Fruit fly (Drosophila melanogaster) whole organism, embryonic: ENCODE measurements around the gene Atg5.

Source experiments
- BEAF-32 ChIP-seq: fragments of 200-800 bp; sonication (Bioruptor generic); optimal IDR thresholded peaks from 3 replicates; lab custom pipeline; 2017; ENCODE audit warnings: missing biosample characterization, missing genetic modification characterization, mild to moderate bottlenecking, moderate library complexity, missing genetic modification reagents
- Blimp-1 ChIP-seq: fragments of 200-800 bp; sonication (Bioruptor generic); optimal IDR thresholded peaks from 3 replicates; lab custom pipeline; 2018; ENCODE audit warnings: missing biosample characterization, missing genetic modification characterization, mild to moderate bottlenecking, moderate library complexity, missing genetic modification reagents
- CG1024 ChIP-seq: fragments of 200-800 bp; sonication (Bioruptor generic); IDR thresholded peaks from 2 replicates; pipeline ENCODE4 v1.3.6; 2022; ENCODE audit warnings: missing biosample characterization, missing genetic modification characterization
- CG10321 ChIP-seq: fragments of 200-800 bp; sonication (Bioruptor generic); IDR thresholded peaks from 2 replicates; pipeline ENCODE4 v1.3.6; 2022; ENCODE audit warnings: missing biosample characterization, missing genetic modification characterization
- CG10366 ChIP-seq: fragments of 200-800 bp; sonication (Bioruptor generic); IDR thresholded peaks from 2 replicates; pipeline ENCODE4 v1.3.6; 2022; ENCODE audit warnings: missing biosample characterization, missing genetic modification characterization
- CG13424 ChIP-seq: fragments of 200-800 bp; sonication (Bioruptor generic); optimal IDR thresholded peaks from 2 replicates; lab custom pipeline; 2019; ENCODE audit warnings: missing biosample characterization, mild to moderate bottlenecking, missing genetic modification characterization, moderate library complexity
- CG15601 ChIP-seq: fragments of 200-800 bp; sonication (Bioruptor generic); optimal IDR thresholded peaks from 3 replicates; lab custom pipeline; 2019; ENCODE audit warnings: missing biosample characterization, mild to moderate bottlenecking, missing genetic modification characterization, moderate library complexity
- CG17359 ChIP-seq: fragments of 200-800 bp; sonication (Bioruptor generic); optimal IDR thresholded peaks from 3 replicates; lab custom pipeline; 2018; ENCODE audit warnings: missing biosample characterization, mild to moderate bottlenecking, missing genetic modification characterization, moderate library complexity
- CG2678 ChIP-seq: fragments of 200-800 bp; sonication (Bioruptor generic); optimal IDR thresholded peaks from 3 replicates; lab custom pipeline; 2019; ENCODE audit warnings: missing biosample characterization, mild to moderate bottlenecking, missing genetic modification characterization, moderate library complexity
- CG2875 ChIP-seq: fragments of 200-800 bp; sonication (Bioruptor generic); optimal IDR thresholded peaks from 2 replicates; lab custom pipeline; 2017; ENCODE audit warnings: missing biosample characterization, mild to moderate bottlenecking, missing genetic modification characterization, missing genetic modification reagents
- CG30020 ChIP-seq: fragments of 200-800 bp; optimal IDR thresholded peaks from 2 replicates; lab custom pipeline; 2019; ENCODE audit warnings: missing biosample characterization, mild to moderate bottlenecking, missing genetic modification characterization, moderate library complexity
- CG31224 ChIP-seq: fragments of 200-800 bp; sonication (Bioruptor generic); IDR thresholded peaks from 2 replicates; pipeline ENCODE4 v1.3.6; 2022; ENCODE audit warnings: missing biosample characterization, missing genetic modification characterization
- CG33213 ChIP-seq: fragments of 200-800 bp; sonication (Bioruptor generic); optimal IDR thresholded peaks from 3 replicates; lab custom pipeline; 2016; ENCODE audit warnings: missing biosample characterization, missing genetic modification characterization
- CG3407 ChIP-seq: fragments of 200-800 bp; sonication (Bioruptor generic); optimal IDR thresholded peaks from 2 replicates; lab custom pipeline; 2018; ENCODE audit warnings: missing biosample characterization, mild to moderate bottlenecking, missing genetic modification characterization
- CG3847 ChIP-seq: fragments of 200-800 bp; sonication (Bioruptor generic); IDR thresholded peaks from 2 replicates; pipeline ENCODE4 v1.3.6; 2022; ENCODE audit warnings: missing biosample characterization, missing genetic modification characterization
- CG4282 ChIP-seq: fragments of 200-800 bp; sonication (Bioruptor generic); optimal IDR thresholded peaks from 2 replicates; lab custom pipeline; 2016; ENCODE audit warnings: missing biosample characterization, missing genetic modification characterization
- CG4707 ChIP-seq: fragments of 200-800 bp; sonication (Bioruptor generic); optimal IDR thresholded peaks from 2 replicates; lab custom pipeline; 2018; ENCODE audit warnings: missing biosample characterization, mild to moderate bottlenecking, missing genetic modification characterization, moderate library complexity
- CG6254 ChIP-seq: fragments of 200-800 bp; sonication (Bioruptor generic); optimal IDR thresholded peaks from 3 replicates; lab custom pipeline; 2017; ENCODE audit warnings: mild to moderate bottlenecking, missing biosample characterization, missing genetic modification reagents, missing genetic modification characterization
- CG6272 ChIP-seq: fragments of 200-800 bp; sonication (Bioruptor generic); IDR thresholded peaks from 2 replicates; pipeline ENCODE4 v1.3.6; 2022; ENCODE audit warnings: missing biosample characterization, missing genetic modification characterization
- CG7745 ChIP-seq: fragments of 200-800 bp; sonication (Bioruptor generic); optimal IDR thresholded peaks from 2 replicates; lab custom pipeline; 2018; ENCODE audit warnings: missing biosample characterization, mild to moderate bottlenecking, missing genetic modification characterization, moderate library complexity
- CG9215 ChIP-seq: fragments of 200-800 bp; sonication (Bioruptor generic); IDR thresholded peaks from 2 replicates; pipeline ENCODE4 v1.3.6; 2022; ENCODE audit warnings: missing biosample characterization, missing genetic modification characterization
- Camta ChIP-seq: fragments of 200-800 bp; sonication (Bioruptor generic); optimal IDR thresholded peaks from 2 replicates; lab custom pipeline; 2016; ENCODE audit warnings: missing biosample characterization, missing genetic modification characterization
- Dad ChIP-seq: fragments of 200-800 bp; sonication (Bioruptor generic); optimal IDR thresholded peaks from 3 replicates; lab custom pipeline; 2016; ENCODE audit warnings: missing biosample characterization, missing genetic modification characterization
- Dip2 ChIP-seq: fragments of 200-800 bp; sonication (Bioruptor generic); IDR thresholded peaks from 2 replicates; pipeline ENCODE4 v1.3.6; 2022; ENCODE audit warnings: missing biosample characterization, missing genetic modification characterization
- Drgx ChIP-seq: fragments of 200-800 bp; sonication (Bioruptor generic); IDR thresholded peaks from 2 replicates; pipeline ENCODE4 v1.3.6; 2022; ENCODE audit warnings: missing biosample characterization, missing genetic modification characterization
- E2f2 ChIP-seq: fragments of 200-800 bp; sonication (Bioruptor generic); IDR thresholded peaks from 2 replicates; pipeline ENCODE4 v1.3.6; 2022; ENCODE audit warnings: missing biosample characterization, missing genetic modification characterization
- HLH3B ChIP-seq: fragments of 200-800 bp; sonication (Bioruptor generic); IDR thresholded peaks from 2 replicates; pipeline ENCODE4 v1.3.6; 2022; ENCODE audit warnings: missing biosample characterization, missing genetic modification characterization
- Jarid2 ChIP-seq: fragments of 200-800 bp; sonication (Bioruptor generic); optimal IDR thresholded peaks from 3 replicates; lab custom pipeline; 2017; ENCODE audit warnings: mild to moderate bottlenecking, missing biosample characterization, missing genetic modification reagents, missing genetic modification characterization
- Mad ChIP-seq: fragments of 200-800 bp; sonication (Bioruptor generic); optimal IDR thresholded peaks from 2 replicates; lab custom pipeline; 2016; ENCODE audit warnings: missing biosample characterization, missing genetic modification characterization
- Sox102F ChIP-seq: fragments of 200-800 bp; sonication (Bioruptor generic); optimal IDR thresholded peaks from 2 replicates; lab custom pipeline; 2018; ENCODE audit warnings: missing biosample characterization, mild to moderate bottlenecking, missing genetic modification characterization, moderate library complexity
- Trl ChIP-seq, 3 experiments: fragments of >200 bp in 2 of 3; fragments of 200-800 bp in 1 of 3; sonication (Bioruptor generic) in 1 of 3; optimal IDR thresholded peaks; 2 replicates in 1 of 3; 3 replicates in 2 of 3; lab custom pipeline; 2016 to 2017; ENCODE audit warnings: missing biosample characterization in 1 of 3, missing genetic modification characterization in 1 of 3
- ato ChIP-seq: fragments of 200-800 bp; sonication (Bioruptor generic); IDR thresholded peaks from 2 replicates; pipeline ENCODE4 v1.3.6; 2022; ENCODE audit warnings: missing biosample characterization, missing genetic modification characterization; ENCODE audit not compliant: partially characterized antibody
- dan ChIP-seq: fragments of 200-800 bp; sonication (Bioruptor generic); IDR thresholded peaks from 2 replicates; pipeline ENCODE4 v1.3.6; 2022; ENCODE audit warnings: missing biosample characterization, missing genetic modification characterization
- insv ChIP-seq, 2 experiments: fragments of 200-800 bp; sonication (Bioruptor generic); optimal IDR thresholded peaks; 3 replicates each; lab custom pipeline; 2016 to 2018; ENCODE audit warnings: missing biosample characterization in 2 of 2, missing genetic modification characterization in 2 of 2
- inv ChIP-seq: fragments of 200-800 bp; sonication (Bioruptor generic); IDR thresholded peaks from 2 replicates; pipeline ENCODE4 v1.3.6; 2022; ENCODE audit warnings: missing biosample characterization, missing genetic modification characterization; ENCODE audit not compliant: partially characterized antibody
- kay ChIP-seq: fragments of 200-800 bp; sonication (Bioruptor generic); optimal IDR thresholded peaks from 2 replicates; lab custom pipeline; 2016; ENCODE audit warnings: missing biosample characterization, missing genetic modification characterization
- mirr ChIP-seq: fragments of 200-800 bp; sonication (Bioruptor generic); optimal IDR thresholded peaks from 3 replicates; lab custom pipeline; 2018; ENCODE audit warnings: missing biosample characterization, mild to moderate bottlenecking, missing genetic modification characterization
- nerfin-1 ChIP-seq: fragments of 200-800 bp; sonication (Bioruptor generic); optimal IDR thresholded peaks from 3 replicates; lab custom pipeline; 2019; ENCODE audit warnings: missing biosample characterization, mild to moderate bottlenecking, missing genetic modification characterization, moderate library complexity
- nerfin-2 ChIP-seq: fragments of 200-800 bp; sonication (Bioruptor generic); IDR thresholded peaks from 2 replicates; pipeline ENCODE4 v1.3.6; 2022; ENCODE audit warnings: missing biosample characterization, missing genetic modification characterization; ENCODE audit not compliant: partially characterized antibody
- oc ChIP-seq: fragments of 200-800 bp; sonication (Bioruptor generic); optimal IDR thresholded peaks from 2 replicates; lab custom pipeline; 2018; ENCODE audit warnings: missing biosample characterization, mild to moderate bottlenecking, missing genetic modification characterization, moderate library complexity
- pan ChIP-seq, 4 experiments: fragments of >200 bp in 3 of 4; fragments of 200-800 bp in 1 of 4; sonication (Bioruptor generic) in 1 of 4; optimal IDR thresholded peaks in 3 of 4; IDR thresholded peaks in 1 of 4; 2 replicates each; pipeline versions ENCODE4 v1.3.6 to Lab custom; 2017 to 2022; ENCODE audit warnings: missing biosample characterization in 2 of 4, missing genetic modification characterization in 2 of 4, mixed read lengths in 1 of 4
- pho ChIP-seq: fragments of 200-800 bp; sonication (Bioruptor generic); optimal IDR thresholded peaks from 2 replicates; lab custom pipeline; 2016; ENCODE audit warnings: missing biosample characterization, missing genetic modification characterization
- pnt ChIP-seq: fragments of 200-800 bp; sonication (Bioruptor generic); optimal IDR thresholded peaks from 3 replicates; lab custom pipeline; 2016; ENCODE audit warnings: missing biosample characterization, missing genetic modification characterization
- ro ChIP-seq: fragments of 200-800 bp; sonication (Bioruptor generic); IDR thresholded peaks from 2 replicates; pipeline ENCODE4 v1.3.6; 2022; ENCODE audit warnings: missing biosample characterization, missing genetic modification characterization
- sc ChIP-seq, 3 experiments: fragments of >200 bp in 2 of 3; fragments of 200-800 bp in 1 of 3; sonication (Bioruptor generic) in 1 of 3; optimal IDR thresholded peaks; 2 replicates in 2 of 3; 3 replicates in 1 of 3; lab custom pipeline; 2017; ENCODE audit warnings: mild to moderate bottlenecking in 1 of 3, missing biosample characterization in 1 of 3, missing genetic modification characterization in 1 of 3, missing genetic modification reagents in 1 of 3
- vnd ChIP-seq: fragments of 200-800 bp; sonication (Bioruptor generic); IDR thresholded peaks from 3 replicates; pipeline ENCODE4 v1.3.6; 2022; ENCODE audit warnings: missing biosample characterization, missing genetic modification characterization; ENCODE audit not compliant: partially characterized antibody
- wek ChIP-seq: fragments of 200-800 bp; sonication (Bioruptor generic); optimal IDR thresholded peaks from 3 replicates; lab custom pipeline; 2018; ENCODE audit warnings: missing biosample characterization, mild to moderate bottlenecking, missing genetic modification characterization, moderate library complexity
- yki ChIP-seq: fragments of >200 bp; optimal IDR thresholded peaks from 3 replicates; lab custom pipeline; 2018

Gene Atg5

DNA sequence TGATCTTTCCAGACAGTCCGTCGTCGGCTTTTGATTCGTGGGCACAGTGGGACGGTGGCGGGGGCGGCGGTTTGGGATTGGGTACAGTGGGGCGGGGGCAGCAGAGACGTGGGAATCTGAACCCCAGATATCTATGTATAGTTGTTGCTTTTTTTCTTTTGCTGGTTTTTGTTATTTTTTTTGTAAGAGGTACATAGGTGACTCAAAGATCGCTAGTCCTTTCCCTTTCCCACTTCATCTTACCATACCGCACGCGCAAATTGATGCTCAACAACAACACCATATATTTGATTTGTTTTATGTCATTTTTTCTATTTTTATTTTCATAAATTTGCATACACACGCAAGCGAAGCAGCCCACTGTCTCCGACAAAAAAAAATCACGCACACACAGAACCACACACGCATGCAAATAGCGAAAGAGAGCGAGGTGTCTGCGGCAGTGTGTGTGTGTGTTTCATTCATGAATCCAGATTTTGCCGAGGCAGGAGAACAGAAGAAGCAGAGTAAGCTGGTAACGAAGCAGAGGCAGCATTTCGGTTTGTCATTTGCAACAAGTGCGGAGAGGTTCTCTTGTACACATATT, 17.7 kb downstream of the Atg5 start (continued):
- TF ChIP-seq sc (optimal IDR thresholded peaks at IDR 0.05; lab: Kevin White, UChicago) (no peak), sc (GFP tag; optimal IDR thresholded peaks at IDR 0.05; lab: Kevin White, UChicago) (peak; percentile 54), nerfin-2 (no peak), dan (GFP tag; lab: Robert Waterston, UW) (no peak), Dad (GFP tag; lab: Kevin White, UChicago) (no peak), kay (GFP tag; lab: Kevin White, UChicago) (peak; percentile 20), CG2678 (tag; lab: Kevin White, UChicago) (peak; percentile 67), CG6272 (GFP tag; lab: Robert Waterston, UW) (no peak), CG31224 (0 out of 2 replicates have a peak, but pooled peaks have one; percentile 12), Sox102F (GFP tag; lab: Kevin White, UChicago) (peak; percentile 54), CG4707 (peak; percentile 94), CG10321 (GFP tag; lab: Robert Waterston, UW) (no peak), CG2875 (GFP tag; lab: Kevin White, UChicago) (peak; percentile 53), CG13424 (tag; lab: Kevin White, UChicago) (peak; percentile 55), inv (GFP tag; lab: Robert Waterston, UW) (no peak), Mad (GFP tag; lab: Kevin White, UChicago) (no peak), CG4282 (GFP tag; lab: Kevin White, UChicago) (peak; percentile 18), Camta (peak; percentile 22), Blimp-1 (GFP tag; lab: Kevin White, UChicago) (peak; percentile 54), BEAF-32 (GFP tag; lab: Kevin White, UChicago) (no peak), yki (lab: Kevin White, UChicago) (no peak), pnt (GFP tag; lab: Kevin White, UChicago) (peak; percentile 44), ato (no peak), Trl (optimal IDR thresholded peaks at IDR 0.05; lab: Kevin White, UChicago) (no peak), Trl (GFP tag; optimal IDR thresholded peaks at IDR 0.05; lab: Kevin White, UChicago) (peak; percentile 10), vnd (GFP tag; lab: Robert Waterston, UW) (no peak), ro (no peak), Jarid2 (peak; percentile 11), CG33213 (GFP tag; lab: Kevin White, UChicago) (no peak), Drgx (GFP tag; lab: Robert Waterston, UW) (peak; percentile 72), nerfin-1 (peak; percentile 43), CG10366 (GFP tag; lab: Robert Waterston, UW) (peak; percentile 29; the same call in 1 of the 2 replicates), CG15601 (tag; lab: Kevin White, UChicago) (peak; percentile 40), CG6254 (peak; percentile 18), pho (GFP tag; lab: Kevin White, UChicago) (no peak), pan (optimal IDR thresholded peaks at IDR 0.05; lab: Kevin White, UChicago) (no peak), pan (GFP tag; optimal IDR thresholded peaks at IDR 0.05 in 1 of 2, IDR thresholded peaks at IDR 0.05 in 1 of 2) (no peak), CG17359 (tag; lab: Kevin White, UChicago) (peak; percentile 50), HLH3B (0 out of 2 replicates have a peak, but pooled peaks have one; percentile 32), Dip2 (GFP tag; lab: Robert Waterston, UW) (no peak), CG7745 (tag; lab: Kevin White, UChicago) (no peak), CG30020 (tag; lab: Kevin White, UChicago) (no peak), oc (tag; lab: Kevin White, UChicago) (peak; percentile 26), wek (GFP tag; lab: Kevin White, UChicago) (no peak), CG3847 (GFP tag; lab: Robert Waterston, UW) (0 out of 2 replicates have a peak, but pooled peaks have one; percentile 27), insv (GFP tag; optimal IDR thresholded peaks at IDR 0.05; lab: Kevin White, UChicago) (no peak), mirr (GFP tag; lab: Kevin White, UChicago) (no peak), CG1024 (no peak), E2f2 (GFP tag; lab: Robert Waterston, UW) (0 out of 2 replicates have a peak, but pooled peaks have one; percentile 24), CG3407 (GFP tag; lab: Kevin White, UChicago) (no peak), CG9215 (GFP tag; lab: Robert Waterston, UW) (peak; percentile 45; the same call in 1 of the 2 replicates)
